Fruit fly (Drosophila melanogaster) whole organism: ENCODE results near the gene Ance.

Source experiments
- EcR ChIP-seq, 2 experiments: fragments of >200 bp; optimal IDR thresholded peaks; 2 replicates each; lab custom pipeline; 2017; ENCODE audit warnings: missing biosample characterization in 2 of 2, missing genetic modification characterization in 2 of 2, missing genetic modification reagents in 2 of 2
- pan ChIP-seq: fragments of >200 bp; optimal IDR thresholded peaks from 2 replicates; lab custom pipeline; 2017
- usp ChIP-seq: fragments of >200 bp; optimal IDR thresholded peaks from 2 replicates; lab custom pipeline; 2017; ENCODE audit warnings: missing biosample characterization, missing genetic modification characterization, mixed read lengths

DNA sequence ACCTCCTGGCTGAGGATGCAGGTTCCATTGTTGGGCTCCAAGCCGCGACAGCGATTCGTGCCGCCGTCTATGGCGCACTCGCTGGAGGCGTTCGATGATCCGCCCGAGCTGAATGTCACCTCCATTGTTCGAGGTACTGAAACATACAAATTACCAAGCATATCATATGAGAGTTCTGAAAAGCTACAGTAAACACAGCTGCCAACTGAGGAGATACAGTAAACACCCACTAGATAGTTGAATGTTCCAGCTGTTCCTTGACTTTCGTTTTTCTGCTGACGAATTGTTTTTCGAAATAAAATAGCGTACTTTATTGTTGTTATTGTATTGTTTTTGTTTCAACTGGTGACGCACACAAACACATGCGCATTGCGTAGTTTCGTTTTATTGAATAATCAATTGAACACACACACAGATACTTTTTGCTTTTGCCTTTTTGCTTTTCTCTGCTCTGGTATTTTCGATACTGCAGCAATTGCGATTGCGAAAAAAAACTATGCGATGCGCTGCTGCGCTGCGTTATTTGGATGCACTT lies 1.6 kb upstream of the Ance start:
- TF ChIP-seq usp (no peak), pan (lab: Kevin White, UChicago) (no peak), EcR (GFP tag; optimal IDR thresholded peaks at IDR 0.05; lab: Kevin White, UChicago) (no peak)
